Fruit fly (Drosophila melanogaster) whole organism, embryonic: ENCODE results near the gene CG7065.

Experiments
- ATbp ChIP-seq: fragments of 200-800 bp; sonication (Bioruptor generic); optimal IDR thresholded peaks from 2 replicates; lab custom pipeline; 2017; ENCODE audit warnings: missing biosample characterization, mild to moderate bottlenecking, missing genetic modification characterization, missing genetic modification reagents
- Ada2b ChIP-seq: fragments of 200-800 bp; sonication (Bioruptor generic); IDR thresholded peaks from 2 replicates; pipeline ENCODE4 v1.3.6; 2022; ENCODE audit warnings: missing biosample characterization, missing genetic modification characterization
- Antp ChIP-seq: fragments of 200-800 bp; sonication (Bioruptor generic); optimal IDR thresholded peaks from 3 replicates; lab custom pipeline; 2016; ENCODE audit warnings: missing biosample characterization, missing genetic modification characterization
- Awh ChIP-seq: fragments of 200-800 bp; sonication (Bioruptor generic); IDR thresholded peaks from 2 replicates; pipeline ENCODE4, ENCODE4 v1.3.6; 2022; ENCODE audit warnings: missing biosample characterization, missing genetic modification characterization
- CG12744 ChIP-seq: fragments of 200-800 bp; sonication (Bioruptor generic); optimal IDR thresholded peaks from 2 replicates; lab custom pipeline; 2016; ENCODE audit warnings: missing biosample characterization, missing genetic modification characterization
- CG13123 ChIP-seq: fragments of 200-800 bp; sonication (Bioruptor generic); optimal IDR thresholded peaks from 2 replicates; lab custom pipeline; 2016; ENCODE audit warnings: missing biosample characterization, missing genetic modification characterization
- CG13296 ChIP-seq: fragments of 200-800 bp; sonication (Bioruptor generic); optimal IDR thresholded peaks from 3 replicates; lab custom pipeline; 2018; ENCODE audit warnings: missing biosample characterization, mild to moderate bottlenecking, missing genetic modification characterization
- CG1647 ChIP-seq: fragments of 200-800 bp; sonication (Bioruptor generic); optimal IDR thresholded peaks from 3 replicates; lab custom pipeline; 2016; ENCODE audit warnings: missing biosample characterization, missing genetic modification characterization
- CG17385 ChIP-seq: fragments of 200-800 bp; sonication (Bioruptor generic); optimal IDR thresholded peaks from 3 replicates; lab custom pipeline; 2018; ENCODE audit warnings: missing biosample characterization, mild to moderate bottlenecking, missing genetic modification characterization
- CG18476 ChIP-seq: fragments of 200-800 bp; sonication (Bioruptor generic); optimal IDR thresholded peaks from 2 replicates; lab custom pipeline; 2016; ENCODE audit warnings: missing biosample characterization, mild to moderate bottlenecking, missing genetic modification characterization
- CG18599 ChIP-seq: fragments of 200-800 bp; sonication (Bioruptor generic); optimal IDR thresholded peaks from 3 replicates; lab custom pipeline; 2017; ENCODE audit warnings: missing biosample characterization, missing genetic modification characterization, mild to moderate bottlenecking, moderate library complexity, missing genetic modification reagents
- CG30403 ChIP-seq: fragments of 200-800 bp; sonication (Bioruptor generic); optimal IDR thresholded peaks from 3 replicates; lab custom pipeline; 2016; ENCODE audit warnings: missing biosample characterization, missing genetic modification characterization
- CG3065 ChIP-seq: fragments of 200-800 bp; sonication (Bioruptor generic); optimal IDR thresholded peaks from 2 replicates; lab custom pipeline; 2016; ENCODE audit warnings: missing biosample characterization, missing genetic modification characterization
- CG32767 ChIP-seq: fragments of 200-800 bp; sonication (Bioruptor generic); IDR thresholded peaks from 2 replicates; pipeline ENCODE4 v1.3.6; 2022; ENCODE audit warnings: missing biosample characterization, missing genetic modification characterization
- CG4707 ChIP-seq: fragments of 200-800 bp; sonication (Bioruptor generic); optimal IDR thresholded peaks from 2 replicates; lab custom pipeline; 2018; ENCODE audit warnings: missing biosample characterization, mild to moderate bottlenecking, missing genetic modification characterization, moderate library complexity
- CG6175 ChIP-seq: fragments of 200-800 bp; sonication (Bioruptor generic); IDR thresholded peaks from 3 replicates; pipeline ENCODE4 v1.3.6; 2022; ENCODE audit warnings: missing biosample characterization, missing genetic modification characterization
- CG7928 ChIP-seq: fragments of 200-800 bp; sonication (Bioruptor generic); optimal IDR thresholded peaks from 2 replicates; lab custom pipeline; 2017; ENCODE audit warnings: missing biosample characterization, mild to moderate bottlenecking, missing genetic modification characterization
- CG8089 ChIP-seq: fragments of 200-800 bp; sonication (Bioruptor generic); optimal IDR thresholded peaks from 3 replicates; lab custom pipeline; 2016; ENCODE audit warnings: missing biosample characterization, missing genetic modification characterization
- CG8281 ChIP-seq: fragments of 200-800 bp; sonication (Bioruptor generic); optimal IDR thresholded peaks from 2 replicates; lab custom pipeline; 2018; ENCODE audit warnings: missing biosample characterization, mild to moderate bottlenecking, missing genetic modification characterization, moderate library complexity
- CHES-1-like ChIP-seq: fragments of 200-800 bp; sonication (Bioruptor generic); optimal IDR thresholded peaks from 2 replicates; lab custom pipeline; 2016; ENCODE audit warnings: missing biosample characterization, missing genetic modification characterization
- CTCF ChIP-seq: fragments of 200-800 bp; sonication (Bioruptor generic); optimal IDR thresholded peaks from 2 replicates; lab custom pipeline; 2017; ENCODE audit warnings: missing biosample characterization, mild to moderate bottlenecking, missing genetic modification characterization, moderate library complexity
- Camta ChIP-seq: fragments of 200-800 bp; sonication (Bioruptor generic); optimal IDR thresholded peaks from 2 replicates; lab custom pipeline; 2016; ENCODE audit warnings: missing biosample characterization, missing genetic modification characterization
- Dfd ChIP-seq, 2 experiments: fragments of >200 bp; optimal IDR thresholded peaks; 2 replicates each; lab custom pipeline; 2017; ENCODE audit warnings: missing biosample characterization in 2 of 2, missing genetic modification characterization in 2 of 2
- Dp ChIP-seq: fragments of 200-800 bp; sonication (Bioruptor generic); optimal IDR thresholded peaks from 2 replicates; lab custom pipeline; 2018; ENCODE audit warnings: missing biosample characterization, mild to moderate bottlenecking, missing genetic modification characterization, moderate library complexity
- Ets97D ChIP-seq: fragments of 200-800 bp; sonication (Bioruptor generic); optimal IDR thresholded peaks from 3 replicates; lab custom pipeline; 2016; ENCODE audit warnings: missing biosample characterization, missing genetic modification characterization
- HLH54F ChIP-seq: fragments of 200-800 bp; sonication (Bioruptor generic); optimal IDR thresholded peaks from 3 replicates; lab custom pipeline; 2016; ENCODE audit warnings: missing biosample characterization, missing genetic modification characterization
- HLHmδ ChIP-seq: fragments of 200-800 bp; sonication (Bioruptor generic); optimal IDR thresholded peaks from 2 replicates; lab custom pipeline; 2018; ENCODE audit warnings: missing biosample characterization, mild to moderate bottlenecking, missing genetic modification characterization, moderate library complexity
- Lpt ChIP-seq: fragments of >200 bp; optimal IDR thresholded peaks from 2 replicates; lab custom pipeline; 2018; ENCODE audit warnings: missing biosample characterization, missing genetic modification characterization
- Max ChIP-seq: fragments of 200-800 bp; sonication (Bioruptor generic); optimal IDR thresholded peaks from 2 replicates; lab custom pipeline; 2016; ENCODE audit warnings: missing biosample characterization, mild to moderate bottlenecking, missing genetic modification characterization
- Myb ChIP-seq: fragments of 200-800 bp; sonication (Bioruptor generic); optimal IDR thresholded peaks from 2 replicates; lab custom pipeline; 2016; ENCODE audit warnings: missing biosample characterization, missing genetic modification characterization
- NC2α ChIP-seq: fragments of 200-800 bp; sonication (Bioruptor generic); optimal IDR thresholded peaks from 2 replicates; lab custom pipeline; 2016; ENCODE audit warnings: missing biosample characterization, missing genetic modification characterization
- Oaz ChIP-seq: fragments of 200-800 bp; sonication (Bioruptor generic); IDR thresholded peaks from 2 replicates; pipeline ENCODE4 v1.3.6; 2022; ENCODE audit warnings: missing biosample characterization, missing genetic modification characterization
- al ChIP-seq: fragments of 200-800 bp; sonication (Bioruptor generic); IDR thresholded peaks from 2 replicates; pipeline ENCODE4 v1.3.6; 2022; ENCODE audit warnings: missing biosample characterization, missing genetic modification characterization
- bcd ChIP-seq: fragments of 200-800 bp; sonication (Bioruptor generic); optimal IDR thresholded peaks from 2 replicates; lab custom pipeline; 2017; ENCODE audit warnings: missing biosample characterization, mild to moderate bottlenecking, missing genetic modification characterization
- bigmax ChIP-seq: fragments of 200-800 bp; sonication (Bioruptor generic); optimal IDR thresholded peaks from 2 replicates; lab custom pipeline; 2018; ENCODE audit warnings: missing biosample characterization, mild to moderate bottlenecking, missing genetic modification characterization
- chinmo ChIP-seq: fragments of 200-800 bp; sonication (Bioruptor generic); IDR thresholded peaks from 4 replicates; pipeline ENCODE4 v1.3.6; 2022; ENCODE audit warnings: missing biosample characterization, missing genetic modification characterization; ENCODE audit not compliant: partially characterized antibody
- chn ChIP-seq: fragments of 200-800 bp; sonication (Bioruptor generic); optimal IDR thresholded peaks from 2 replicates; lab custom pipeline; 2016; ENCODE audit warnings: missing biosample characterization, missing genetic modification characterization
- crp ChIP-seq, 2 experiments: fragments of 200-800 bp; sonication (Bioruptor generic); optimal IDR thresholded peaks; 2 replicates in 1 of 2; 3 replicates in 1 of 2; lab custom pipeline; 2017; ENCODE audit warnings: missing biosample characterization in 2 of 2, missing genetic modification characterization in 2 of 2, mild to moderate bottlenecking in 1 of 2, moderate library complexity in 1 of 2
- dimm ChIP-seq: fragments of 200-800 bp; sonication (Bioruptor generic); IDR thresholded peaks from 2 replicates; pipeline ENCODE4 v1.3.6; 2022; ENCODE audit warnings: missing biosample characterization, missing genetic modification characterization
- dmrt99B ChIP-seq: fragments of 200-800 bp; sonication (Bioruptor generic); optimal IDR thresholded peaks from 2 replicates; lab custom pipeline; 2018; ENCODE audit warnings: missing biosample characterization, mild to moderate bottlenecking, missing genetic modification characterization, moderate library complexity
- ems ChIP-seq: fragments of 200-800 bp; sonication (Bioruptor generic); optimal IDR thresholded peaks from 3 replicates; lab custom pipeline; 2016; ENCODE audit warnings: missing biosample characterization, missing genetic modification characterization
- eve ChIP-seq, 2 experiments: fragments of >200 bp; optimal IDR thresholded peaks; 2 replicates each; lab custom pipeline; 2017; ENCODE audit warnings: missing biosample characterization in 2 of 2, missing genetic modification characterization in 2 of 2
- gcm ChIP-seq: fragments of 200-800 bp; sonication (Bioruptor generic); optimal IDR thresholded peaks from 2 replicates; lab custom pipeline; 2019; ENCODE audit warnings: missing biosample characterization, mild to moderate bottlenecking, missing genetic modification characterization, moderate library complexity
- gfzf ChIP-seq: fragments of 200-800 bp; sonication (Bioruptor generic); optimal IDR thresholded peaks from 2 replicates; lab custom pipeline; 2016; ENCODE audit warnings: missing biosample characterization, mild to moderate bottlenecking, missing genetic modification characterization, moderate library complexity
- gro ChIP-seq: fragments of 200-800 bp; sonication (Bioruptor generic); optimal IDR thresholded peaks from 2 replicates; lab custom pipeline; 2016; ENCODE audit warnings: missing biosample characterization, missing genetic modification characterization
- inv ChIP-seq: fragments of 200-800 bp; sonication (Bioruptor generic); IDR thresholded peaks from 2 replicates; pipeline ENCODE4 v1.3.6; 2022; ENCODE audit warnings: missing biosample characterization, missing genetic modification characterization; ENCODE audit not compliant: partially characterized antibody
- lola ChIP-seq, 3 experiments: fragments of >200 bp in 2 of 3; fragments of 200-800 bp in 1 of 3; sonication (Bioruptor generic) in 1 of 3; optimal IDR thresholded peaks; 2 replicates each; lab custom pipeline; 2017 to 2019; ENCODE audit warnings: missing biosample characterization in 3 of 3, missing genetic modification characterization in 3 of 3, mild to moderate bottlenecking in 1 of 3, moderate library complexity in 1 of 3
- pros ChIP-seq: fragments of 200-800 bp; sonication (Bioruptor generic); optimal IDR thresholded peaks from 3 replicates; lab custom pipeline; 2019; ENCODE audit warnings: missing biosample characterization, mild to moderate bottlenecking, missing genetic modification characterization, moderate library complexity
- sens ChIP-seq: fragments of 200-800 bp; sonication (Bioruptor generic); peaks from one replicate; lab custom pipeline; 2016; ENCODE audit warnings: missing biosample characterization, missing genetic modification characterization
- slbo ChIP-seq: fragments of 200-800 bp; sonication (Bioruptor generic); IDR thresholded peaks from 2 replicates; pipeline ENCODE4 v1.3.6; 2022; ENCODE audit warnings: missing biosample characterization, missing genetic modification characterization
- sr ChIP-seq: fragments of 200-800 bp; sonication (Bioruptor generic); IDR thresholded peaks from 3 replicates; pipeline ENCODE4 v1.3.6; 2022; ENCODE audit warnings: missing biosample characterization, missing genetic modification characterization
- tin ChIP-seq: fragments of 200-800 bp; sonication (Bioruptor generic); optimal IDR thresholded peaks from 3 replicates; lab custom pipeline; 2016; ENCODE audit warnings: missing biosample characterization, missing genetic modification characterization
- tup ChIP-seq: fragments of 200-800 bp; sonication (Bioruptor generic); optimal IDR thresholded peaks from 2 replicates; lab custom pipeline; 2016; ENCODE audit warnings: missing biosample characterization, mild to moderate bottlenecking, missing genetic modification characterization, moderate library complexity

Gene CG7065

dm6 chrX:9161912-9162311 is 19.6 kb downstream of the CG7065 start, which contains the start of the genes Zpr1 and CG44532 (continued):
- TF ChIP-seq Dp (GFP tag; lab: Kevin White, UChicago): peak; percentile 60
- TF ChIP-seq dimm (GFP tag; lab: Robert Waterston, UW): no peak
- no peak for TF ChIP-seq lola (GFP tag; optimal IDR thresholded peaks at IDR 0.05; lab: Kevin White, UChicago)
- TF ChIP-seq pros: no peak
- TF ChIP-seq CTCF (GFP tag; lab: Kevin White, UChicago): no peak
- no peak for TF ChIP-seq CG6175
- no peak for TF ChIP-seq CG8281
- TF ChIP-seq dmrt99B (tag; lab: Kevin White, UChicago): no peak
- no peak for TF ChIP-seq Ets97D (GFP tag; lab: Kevin White, UChicago)
- TF ChIP-seq CG7928 (GFP tag; lab: Kevin White, UChicago): no peak
- no peak for TF ChIP-seq Myb (GFP tag; lab: Kevin White, UChicago)
- no peak for TF ChIP-seq gcm (GFP tag; lab: Kevin White, UChicago)
- TF ChIP-seq CG3065: no peak
- peak; percentile 70 for TF ChIP-seq gfzf
- no peak for TF ChIP-seq CG18599 (GFP tag; lab: Kevin White, UChicago)
- TF ChIP-seq tin (GFP tag; lab: Kevin White, UChicago): no peak
- no peak for TF ChIP-seq CG32767 (GFP tag; lab: Robert Waterston, UW)
- no peak for TF ChIP-seq Max (GFP tag; lab: Kevin White, UChicago)
- no peak for TF ChIP-seq Dfd (GFP tag; optimal IDR thresholded peaks at IDR 0.05; lab: Kevin White, UChicago)
- no peak for TF ChIP-seq HLH54F
- TF ChIP-seq chn: no peak
- no peak for TF ChIP-seq CG4707 (GFP tag; lab: Kevin White, UChicago)
- no peak for TF ChIP-seq CG30403 (GFP tag; lab: Kevin White, UChicago)
- TF ChIP-seq gro (GFP tag; lab: Kevin White, UChicago): no peak
- TF ChIP-seq ATbp (GFP tag; lab: Kevin White, UChicago): no peak
- no peak for TF ChIP-seq Antp (GFP tag; lab: Kevin White, UChicago)
- no peak for TF ChIP-seq CHES-1-like (GFP tag; lab: Kevin White, UChicago)
- TF ChIP-seq eve (GFP tag; optimal IDR thresholded peaks at IDR 0.05; lab: Kevin White, UChicago): no peak
- no peak for TF ChIP-seq sr
- TF ChIP-seq Camta: no peak
- no peak for TF ChIP-seq tup (GFP tag; lab: Kevin White, UChicago)
- TF ChIP-seq inv (GFP tag; lab: Robert Waterston, UW): peak; percentile 52
- no peak for TF ChIP-seq CG17385 (GFP tag; lab: Kevin White, UChicago)
- no peak for TF ChIP-seq bcd
- TF ChIP-seq CG12744 (GFP tag; lab: Kevin White, UChicago): no peak
- no peak for TF ChIP-seq Oaz (GFP tag; lab: Robert Waterston, UW)
- TF ChIP-seq CG13296 (GFP tag; lab: Kevin White, UChicago): no peak
- no peak for TF ChIP-seq CG1647 (GFP tag; lab: Kevin White, UChicago)
- no peak for TF ChIP-seq Lpt (GFP tag; lab: Kevin White, UChicago)
- TF ChIP-seq Ada2b (GFP tag; lab: Robert Waterston, UW): no peak
- TF ChIP-seq chinmo (GFP tag; lab: Robert Waterston, UW): 0 out of 4 replicates have a peak, but pooled peaks have one; percentile 64
- no peak for TF ChIP-seq CG8089 (GFP tag; lab: Kevin White, UChicago)
- no peak for TF ChIP-seq sens (GFP tag; lab: Kevin White, UChicago)
- TF ChIP-seq CG18476 (GFP tag; lab: Kevin White, UChicago): no peak
- TF ChIP-seq ems (GFP tag; lab: Kevin White, UChicago): no peak
- no peak for TF ChIP-seq HLHmδ (GFP tag; lab: Kevin White, UChicago)
- TF ChIP-seq bigmax (GFP tag; lab: Kevin White, UChicago): no peak
- no peak for TF ChIP-seq Awh (GFP tag; lab: Robert Waterston, UW)
- no peak for TF ChIP-seq slbo (GFP tag; lab: Robert Waterston, UW)
- no peak for TF ChIP-seq NC2α (GFP tag; lab: Kevin White, UChicago)
- TF ChIP-seq al (GFP tag; lab: Robert Waterston, UW): no peak
- peak in 1 of 2 experiments; percentile 30 for TF ChIP-seq crp (GFP tag; optimal IDR thresholded peaks at IDR 0.05; lab: Kevin White, UChicago)
- no peak for TF ChIP-seq CG13123 (GFP tag; lab: Kevin White, UChicago)
